In the genomic region with DNA sequence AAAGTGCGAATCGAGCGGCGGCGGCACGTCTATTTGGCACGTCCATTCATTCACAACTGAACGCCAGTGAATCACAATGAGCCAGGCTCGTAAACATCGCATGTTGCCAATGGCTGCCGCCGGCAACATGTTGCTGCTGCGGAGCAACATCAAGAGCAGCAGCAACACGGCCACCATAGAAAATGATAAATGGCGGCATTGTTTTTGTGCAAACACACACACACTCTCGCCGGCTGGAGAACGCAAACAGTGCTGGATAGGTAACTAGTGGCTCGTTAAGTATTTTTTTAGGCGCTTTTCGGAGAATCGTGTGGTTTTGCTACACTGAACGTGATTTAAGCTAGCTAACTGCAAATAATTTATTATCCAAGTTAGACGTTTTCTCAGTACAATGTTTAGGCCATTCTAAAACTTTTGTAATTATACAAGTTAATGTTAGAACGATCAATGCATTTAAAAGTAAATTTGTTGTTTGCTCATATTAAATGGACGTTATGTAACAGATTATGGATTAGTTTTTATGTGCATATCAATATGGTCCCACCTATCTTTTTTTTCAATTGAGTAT, we compare ENCODE assay signal across 1 fruit fly cellular context.
TF ChIP-seq lines count a peak whose summit lies in the region.

No protein-coding gene starts in this region.

TF ChIP-seq in whole organism, embryonic, 481 proteins besides CTCF, POLR2A, EP300 and RAD21 (continued from another document):
- TF ChIP-seq Oli (tag; optimal IDR thresholded peaks at IDR 0.05; lab: Kevin White, UChicago) (peak; percentile 49), CG10267 (tag; optimal IDR thresholded peaks at IDR 0.05; lab: Kevin White, UChicago) (peak; percentile 9), slp2 (GFP tag; optimal IDR thresholded peaks at IDR 0.05; lab: Kevin White, UChicago) (no peak), CG8924 (tag; optimal IDR thresholded peaks at IDR 0.05; lab: Kevin White, UChicago) (peak; percentile 10), klu (GFP tag; IDR thresholded peaks at IDR 0.05; lab: Robert Waterston, UW) (no peak), NK7.1 (GFP tag; optimal IDR thresholded peaks at IDR 0.05; lab: Kevin White, UChicago) (no peak), disco-r (GFP tag; optimal IDR thresholded peaks at IDR 0.05; lab: Kevin White, UChicago) (no peak), ci (GFP tag; IDR thresholded peaks at IDR 0.05; lab: Robert Waterston, UW) (peak; percentile 51; the same call in 1 of the 3 replicates), CG17912 (GFP tag; optimal IDR thresholded peaks at IDR 0.05; lab: Kevin White, UChicago) (no peak), gce (GFP tag; IDR thresholded peaks at IDR 0.05; lab: Robert Waterston, UW) (no peak), CG9437 (GFP tag; optimal IDR thresholded peaks at IDR 0.05; lab: Kevin White, UChicago) (peak; percentile 59), CrebB (tag; optimal IDR thresholded peaks at IDR 0.05; lab: Kevin White, UChicago) (no peak), Jarid2 (GFP tag; optimal IDR thresholded peaks at IDR 0.05; lab: Kevin White, UChicago) (peak; percentile 38), gt (GFP tag; IDR thresholded peaks at IDR 0.05; lab: Robert Waterston, UW) (no peak), crol (GFP tag; IDR thresholded peaks at IDR 0.05; lab: Robert Waterston, UW) (no peak), CG9932 (GFP tag; IDR thresholded peaks at IDR 0.05; lab: Robert Waterston, UW) (0 out of 2 replicates have a peak, but pooled peaks have one; percentile 21), CG9215 (GFP tag; IDR thresholded peaks at IDR 0.05; lab: Robert Waterston, UW) (no peak), lov (optimal IDR thresholded peaks at IDR 0.05; lab: Kevin White, UChicago) (no peak), lov (GFP tag; IDR thresholded peaks at IDR 0.05; lab: Robert Waterston, UW) (no peak), CG4360 (GFP tag; IDR thresholded peaks at IDR 0.05; lab: Robert Waterston, UW) (no peak), CG5180 (GFP tag; optimal IDR thresholded peaks at IDR 0.05; lab: Kevin White, UChicago) (no peak), bigmax (GFP tag; optimal IDR thresholded peaks at IDR 0.05; lab: Kevin White, UChicago) (no peak), lbe (GFP tag; optimal IDR thresholded peaks at IDR 0.05; lab: Kevin White, UChicago) (no peak), dysf (GFP tag; IDR thresholded peaks at IDR 0.05; lab: Robert Waterston, UW) (peak; percentile 59; the same call in 2 of the 3 replicates), CG7357 (GFP tag; IDR thresholded peaks at IDR 0.05; lab: Robert Waterston, UW) (no peak), crc (GFP tag; optimal IDR thresholded peaks at IDR 0.05; lab: Kevin White, UChicago) (no peak), pan (optimal IDR thresholded peaks at IDR 0.05; lab: Kevin White, UChicago) (no peak), pan (GFP tag; optimal IDR thresholded peaks at IDR 0.05 in 1 of 2, IDR thresholded peaks at IDR 0.05 in 1 of 2) (peak in 1 of 2 experiments; percentile 52), tap (tag; optimal IDR thresholded peaks at IDR 0.05; lab: Kevin White, UChicago) (no peak), CG4328 (GFP tag; optimal IDR thresholded peaks at IDR 0.05; lab: Kevin White, UChicago) (no peak), nerfin-1 (tag; optimal IDR thresholded peaks at IDR 0.05; lab: Kevin White, UChicago) (no peak), lilli (GFP tag; optimal IDR thresholded peaks at IDR 0.05; lab: Kevin White, UChicago) (no peak), Dad (GFP tag; optimal IDR thresholded peaks at IDR 0.05; lab: Kevin White, UChicago) (no peak), Dref (GFP tag; IDR thresholded peaks at IDR 0.05; lab: Robert Waterston, UW) (no peak), Vsx1 (GFP tag; optimal IDR thresholded peaks at IDR 0.05; lab: Kevin White, UChicago) (no peak), al (GFP tag; IDR thresholded peaks at IDR 0.05; lab: Robert Waterston, UW) (no peak), Ptx1 (GFP tag; IDR thresholded peaks at IDR 0.05; lab: Robert Waterston, UW) (no peak), tna (GFP tag; IDR thresholded peaks at IDR 0.05; lab: Robert Waterston, UW; ENCODE audit: partially characterized antibody) (no peak), CG31224 (GFP tag; IDR thresholded peaks at IDR 0.05; lab: Robert Waterston, UW) (0 out of 2 replicates have a peak, but pooled peaks have one; percentile 23), Nf-YA (GFP tag; IDR thresholded peaks at IDR 0.05; lab: Robert Waterston, UW) (no peak), CG17385 (GFP tag; optimal IDR thresholded peaks at IDR 0.05; lab: Kevin White, UChicago) (no peak), nmo (GFP tag; optimal IDR thresholded peaks at IDR 0.05; lab: Kevin White, UChicago) (peak; percentile 13), wdn (GFP tag; IDR thresholded peaks at IDR 0.05; lab: Robert Waterston, UW) (no peak), jumu (GFP tag; optimal IDR thresholded peaks at IDR 0.05; lab: Kevin White, UChicago) (no peak), vfl (GFP tag; optimal IDR thresholded peaks at IDR 0.05; lab: Kevin White, UChicago) (no peak), YL-1 (GFP tag; optimal IDR thresholded peaks at IDR 0.05; lab: Kevin White, UChicago) (no peak), Opbp (GFP tag; IDR thresholded peaks at IDR 0.05; lab: Robert Waterston, UW; ENCODE audit: partially characterized antibody) (no peak), CkIIα-i1 (GFP tag; IDR thresholded peaks at IDR 0.05; lab: Robert Waterston, UW) (no peak), CG18262 (tag; optimal IDR thresholded peaks at IDR 0.05; lab: Kevin White, UChicago) (peak; percentile 55), CG8388 (GFP tag; optimal IDR thresholded peaks at IDR 0.05; lab: Kevin White, UChicago) (no peak), CG6813 (GFP tag; optimal IDR thresholded peaks at IDR 0.05; lab: Kevin White, UChicago) (no peak), phol (tag; optimal IDR thresholded peaks at IDR 0.05; lab: Kevin White, UChicago) (peak; percentile 41), crp (GFP tag; optimal IDR thresholded peaks at IDR 0.05; lab: Kevin White, UChicago) (no peak), Hr51 (GFP tag; optimal IDR thresholded peaks at IDR 0.05; lab: Kevin White, UChicago) (no peak), run (tag; optimal IDR thresholded peaks at IDR 0.05; lab: Kevin White, UChicago) (no peak), bcd (GFP tag; optimal IDR thresholded peaks at IDR 0.05; lab: Kevin White, UChicago) (no peak), Med (GFP tag; lab: Kevin White, UChicago) (peak; percentile 75), Optix (GFP tag; IDR thresholded peaks at IDR 0.05; lab: Robert Waterston, UW) (0 out of 3 replicates have a peak, but pooled peaks have one; percentile 45), aop (GFP tag; IDR thresholded peaks at IDR 0.05; lab: Robert Waterston, UW) (no peak), slbo (GFP tag; IDR thresholded peaks at IDR 0.05; lab: Robert Waterston, UW) (peak; percentile 22; the same call in 1 of the 2 replicates), PHDP (tag; optimal IDR thresholded peaks at IDR 0.05; lab: Kevin White, UChicago) (no peak), CG4820 (GFP tag; optimal IDR thresholded peaks at IDR 0.05; lab: Kevin White, UChicago) (peak; percentile 13), sisA (GFP tag; IDR thresholded peaks at IDR 0.05; lab: Robert Waterston, UW) (0 out of 2 replicates have a peak, but pooled peaks have one; percentile 6), CG18764 (GFP tag; optimal IDR thresholded peaks at IDR 0.05; lab: Kevin White, UChicago) (no peak), pfk (GFP tag; optimal IDR thresholded peaks at IDR 0.05; lab: Kevin White, UChicago) (no peak), Atf6 (GFP tag; IDR thresholded peaks at IDR 0.05; lab: Robert Waterston, UW) (no peak)
